Fruit fly (Drosophila melanogaster) whole organism, embryonic: ENCODE results near the gene Act79B.

Source experiments
- CG10543 ChIP-seq: fragments of 200-800 bp; sonication (Bioruptor generic); optimal IDR thresholded peaks from 3 replicates; lab custom pipeline; 2017; ENCODE audit warnings: missing biosample characterization, mild to moderate bottlenecking, missing genetic modification characterization, moderate library complexity
- CG10979 ChIP-seq: fragments of 200-800 bp; sonication (Bioruptor generic); optimal IDR thresholded peaks from 2 replicates; lab custom pipeline; 2018; ENCODE audit warnings: missing biosample characterization, mild to moderate bottlenecking, missing genetic modification characterization, moderate library complexity
- CG13287 ChIP-seq: fragments of 200-800 bp; sonication (Bioruptor generic); IDR thresholded peaks from 2 replicates; pipeline ENCODE4 v1.3.6; 2022; ENCODE audit warnings: missing biosample characterization, missing genetic modification characterization; ENCODE audit not compliant: partially characterized antibody
- CG13894 ChIP-seq: fragments of 200-800 bp; sonication (Bioruptor generic); optimal IDR thresholded peaks from 3 replicates; lab custom pipeline; 2018; ENCODE audit warnings: missing biosample characterization, mild to moderate bottlenecking, missing genetic modification characterization, moderate library complexity
- CG14014 ChIP-seq: fragments of 200-800 bp; sonication (Bioruptor generic); IDR thresholded peaks from 2 replicates; pipeline ENCODE4 v1.3.6; 2022; ENCODE audit warnings: missing biosample characterization, missing genetic modification characterization
- CG14965 ChIP-seq: fragments of 200-800 bp; sonication (Bioruptor generic); optimal IDR thresholded peaks from 2 replicates; lab custom pipeline; 2016; ENCODE audit warnings: missing biosample characterization, missing genetic modification characterization, borderline replicate concordance
- CG17568 ChIP-seq: fragments of 200-800 bp; sonication (Bioruptor generic); optimal IDR thresholded peaks from 2 replicates; lab custom pipeline; 2018; ENCODE audit warnings: missing biosample characterization, mild to moderate bottlenecking, missing genetic modification characterization, moderate library complexity
- CG2199 ChIP-seq: fragments of 200-800 bp; sonication (Bioruptor generic); IDR thresholded peaks from 3 replicates; pipeline ENCODE4 v1.3.6; 2022; ENCODE audit warnings: missing biosample characterization, missing genetic modification characterization
- CG2202 ChIP-seq: fragments of 200-800 bp; sonication (Bioruptor generic); optimal IDR thresholded peaks from 2 replicates; lab custom pipeline; 2018; ENCODE audit warnings: missing biosample characterization, mild to moderate bottlenecking, missing genetic modification characterization
- CG2712 ChIP-seq: fragments of 200-800 bp; optimal IDR thresholded peaks from 3 replicates; lab custom pipeline; 2019; ENCODE audit warnings: missing biosample characterization, mild to moderate bottlenecking, missing genetic modification characterization, moderate library complexity
- CG3995 ChIP-seq: fragments of 200-800 bp; sonication (Bioruptor generic); optimal IDR thresholded peaks from 3 replicates; lab custom pipeline; 2016; ENCODE audit warnings: missing biosample characterization, missing genetic modification characterization
- CG5180 ChIP-seq: fragments of 200-800 bp; sonication (Bioruptor generic); optimal IDR thresholded peaks from 3 replicates; lab custom pipeline; 2017; ENCODE audit warnings: missing biosample characterization, missing genetic modification characterization, mild to moderate bottlenecking, moderate library complexity, missing genetic modification reagents
- CG7357 ChIP-seq: fragments of 200-800 bp; sonication (Bioruptor generic); IDR thresholded peaks from 3 replicates; pipeline ENCODE4 v1.3.6; 2022; ENCODE audit warnings: missing biosample characterization, missing genetic modification characterization
- CG7372 ChIP-seq: fragments of 200-800 bp; sonication (Bioruptor generic); IDR thresholded peaks from 2 replicates; pipeline ENCODE4 v1.3.6; 2022; ENCODE audit warnings: missing biosample characterization, missing genetic modification characterization
- CG7963 ChIP-seq: fragments of 200-800 bp; sonication (Bioruptor generic); IDR thresholded peaks from 3 replicates; pipeline ENCODE4 v1.3.6; 2022; ENCODE audit warnings: missing biosample characterization, missing genetic modification characterization; ENCODE audit not compliant: partially characterized antibody
- CTCF ChIP-seq: fragments of 200-800 bp; sonication (Bioruptor generic); optimal IDR thresholded peaks from 2 replicates; lab custom pipeline; 2017; ENCODE audit warnings: missing biosample characterization, mild to moderate bottlenecking, missing genetic modification characterization, moderate library complexity
- Chrac-16 ChIP-seq: fragments of 200-800 bp; sonication (Bioruptor generic); optimal IDR thresholded peaks from 3 replicates; lab custom pipeline; 2016; ENCODE audit warnings: missing biosample characterization, missing genetic modification characterization
- Dip2 ChIP-seq: fragments of 200-800 bp; sonication (Bioruptor generic); IDR thresholded peaks from 2 replicates; pipeline ENCODE4 v1.3.6; 2022; ENCODE audit warnings: missing biosample characterization, missing genetic modification characterization
- Dll ChIP-seq: fragments of 200-800 bp; sonication (Bioruptor generic); IDR thresholded peaks from 4 replicates; pipeline ENCODE4 v1.3.6; 2022; ENCODE audit warnings: missing biosample characterization, missing genetic modification characterization; ENCODE audit not compliant: partially characterized antibody
- Doc2 ChIP-seq: fragments of 200-800 bp; sonication (Bioruptor generic); IDR thresholded peaks from 2 replicates; pipeline ENCODE4 v1.3.6; 2022; ENCODE audit warnings: missing biosample characterization, missing genetic modification characterization
- Dp ChIP-seq: fragments of 200-800 bp; sonication (Bioruptor generic); optimal IDR thresholded peaks from 2 replicates; lab custom pipeline; 2018; ENCODE audit warnings: missing biosample characterization, mild to moderate bottlenecking, missing genetic modification characterization, moderate library complexity
- Ets65A ChIP-seq: fragments of 200-800 bp; sonication (Bioruptor generic); peaks from one replicate; lab custom pipeline; 2016; ENCODE audit warnings: missing biosample characterization, missing genetic modification characterization
- Hmr ChIP-seq: fragments of 200-800 bp; sonication (Bioruptor generic); optimal IDR thresholded peaks from 3 replicates; lab custom pipeline; 2017; ENCODE audit warnings: mild to moderate bottlenecking, missing biosample characterization, missing genetic modification reagents, missing genetic modification characterization
- Hr78 ChIP-seq, 2 experiments: fragments of 200-800 bp in 1 of 2; fragments of >200 bp in 1 of 2; sonication (Bioruptor generic) in 1 of 2; optimal IDR thresholded peaks; 2 replicates each; lab custom pipeline; 2017 to 2019; ENCODE audit warnings: missing biosample characterization in 2 of 2, missing genetic modification characterization in 2 of 2, mild to moderate bottlenecking in 1 of 2, moderate library complexity in 1 of 2
- Med ChIP-seq: fragments of 200-800 bp; sonication (Bioruptor generic); peaks from one replicate; lab custom pipeline; 2016; ENCODE audit warnings: missing biosample characterization, missing genetic modification characterization, mild to moderate bottlenecking, inconsistent platforms, moderate library complexity
- Sox102F ChIP-seq: fragments of 200-800 bp; sonication (Bioruptor generic); optimal IDR thresholded peaks from 2 replicates; lab custom pipeline; 2018; ENCODE audit warnings: missing biosample characterization, mild to moderate bottlenecking, missing genetic modification characterization, moderate library complexity
- TFAM ChIP-seq: fragments of 200-800 bp; sonication (Bioruptor generic); optimal IDR thresholded peaks from 2 replicates; lab custom pipeline; 2017; ENCODE audit warnings: missing biosample characterization, missing genetic modification characterization, inconsistent platforms
- crp ChIP-seq, 2 experiments: fragments of 200-800 bp; sonication (Bioruptor generic); optimal IDR thresholded peaks; 2 replicates in 1 of 2; 3 replicates in 1 of 2; lab custom pipeline; 2017; ENCODE audit warnings: missing biosample characterization in 2 of 2, missing genetic modification characterization in 2 of 2, mild to moderate bottlenecking in 1 of 2, moderate library complexity in 1 of 2
- exex ChIP-seq: fragments of 200-800 bp; sonication (Bioruptor generic); optimal IDR thresholded peaks from 4 replicates; lab custom pipeline; 2018; ENCODE audit warnings: missing biosample characterization, mild to moderate bottlenecking, missing genetic modification characterization, moderate library complexity
- ftz-f1 ChIP-seq: fragments of 200-800 bp; sonication (Bioruptor generic); optimal IDR thresholded peaks from 2 replicates; lab custom pipeline; 2016; ENCODE audit warnings: missing biosample characterization, missing genetic modification characterization
- gfzf ChIP-seq: fragments of 200-800 bp; sonication (Bioruptor generic); optimal IDR thresholded peaks from 2 replicates; lab custom pipeline; 2016; ENCODE audit warnings: missing biosample characterization, mild to moderate bottlenecking, missing genetic modification characterization, moderate library complexity
- grau ChIP-seq: fragments of 200-800 bp; optimal IDR thresholded peaks from 3 replicates; lab custom pipeline; 2019; ENCODE audit warnings: missing biosample characterization, mild to moderate bottlenecking, missing genetic modification characterization, moderate library complexity
- grn ChIP-seq: fragments of 200-800 bp; sonication (Bioruptor generic); optimal IDR thresholded peaks from 3 replicates; lab custom pipeline; 2017; ENCODE audit warnings: missing biosample characterization, missing genetic modification characterization
- kah ChIP-seq: fragments of 200-800 bp; sonication (Bioruptor generic); optimal IDR thresholded peaks from 2 replicates; lab custom pipeline; 2018; ENCODE audit warnings: missing biosample characterization, mild to moderate bottlenecking, missing genetic modification characterization
- lola ChIP-seq, 3 experiments: fragments of >200 bp in 2 of 3; fragments of 200-800 bp in 1 of 3; sonication (Bioruptor generic) in 1 of 3; optimal IDR thresholded peaks; 2 replicates each; lab custom pipeline; 2017 to 2019; ENCODE audit warnings: missing biosample characterization in 3 of 3, missing genetic modification characterization in 3 of 3, mild to moderate bottlenecking in 1 of 3, moderate library complexity in 1 of 3
- lov ChIP-seq, 2 experiments: fragments of 200-800 bp in 1 of 2; fragments of >200 bp in 1 of 2; sonication (Bioruptor generic) in 1 of 2; IDR thresholded peaks in 1 of 2; optimal IDR thresholded peaks in 1 of 2; 2 replicates in 1 of 2; 3 replicates in 1 of 2; pipeline versions ENCODE4 v1.3.6 to Lab custom; 2017 to 2022; ENCODE audit warnings: missing biosample characterization in 1 of 2, missing genetic modification characterization in 1 of 2
- maf-S ChIP-seq: fragments of 200-800 bp; sonication (Bioruptor generic); optimal IDR thresholded peaks from 2 replicates; lab custom pipeline; 2016; ENCODE audit warnings: missing biosample characterization, missing genetic modification characterization
- mirr ChIP-seq: fragments of 200-800 bp; sonication (Bioruptor generic); optimal IDR thresholded peaks from 3 replicates; lab custom pipeline; 2018; ENCODE audit warnings: missing biosample characterization, mild to moderate bottlenecking, missing genetic modification characterization
- pita ChIP-seq: fragments of 200-800 bp; sonication (Bioruptor generic); optimal IDR thresholded peaks from 2 replicates; lab custom pipeline; 2017; ENCODE audit warnings: missing biosample characterization, mild to moderate bottlenecking, missing genetic modification characterization
- psq ChIP-seq: fragments of 200-800 bp; sonication (Bioruptor generic); optimal IDR thresholded peaks from 2 replicates; lab custom pipeline; 2017; ENCODE audit warnings: missing biosample characterization, missing genetic modification characterization
- run ChIP-seq: fragments of 200-800 bp; sonication (Bioruptor generic); optimal IDR thresholded peaks from 3 replicates; lab custom pipeline; 2018; ENCODE audit warnings: missing biosample characterization, mild to moderate bottlenecking, missing genetic modification characterization
- sisA ChIP-seq: fragments of 200-800 bp; sonication (Bioruptor generic); IDR thresholded peaks from 2 replicates; pipeline ENCODE4 v1.3.6; 2022; ENCODE audit warnings: missing biosample characterization, missing genetic modification characterization
- stwl ChIP-seq: fragments of 200-800 bp; sonication (Bioruptor generic); optimal IDR thresholded peaks from 3 replicates; lab custom pipeline; 2018; ENCODE audit warnings: missing biosample characterization, mild to moderate bottlenecking, missing genetic modification characterization, moderate library complexity
- vvl ChIP-seq: fragments of 200-800 bp; sonication (Bioruptor generic); IDR thresholded peaks from 2 replicates; pipeline ENCODE4 v1.3.6; 2022; ENCODE audit warnings: missing biosample characterization, missing genetic modification characterization
- zen2 ChIP-seq: fragments of 200-800 bp; sonication (Bioruptor generic); IDR thresholded peaks from 3 replicates; pipeline ENCODE4 v1.3.6; 2022; ENCODE audit warnings: missing biosample characterization, missing genetic modification characterization; ENCODE audit not compliant: partially characterized antibody

Act79B gene

dm6 chr3L:21953028-21954016 is 31.7 kb upstream of the Act79B start (continued):
- TF ChIP-seq CG10543 (GFP tag; lab: Kevin White, UChicago), result peak; percentile 29
- TF ChIP-seq pita (GFP tag; lab: Kevin White, UChicago), result peak; percentile 30
- peak; percentile 82 for TF ChIP-seq Dip2
- TF ChIP-seq vvl, result no peak
- no peak for TF ChIP-seq lov (optimal IDR thresholded peaks at IDR 0.05; lab: Kevin White, UChicago)
- TF ChIP-seq lov (GFP tag; IDR thresholded peaks at IDR 0.05; lab: Robert Waterston, UW), result 0 out of 3 replicates have a peak, but pooled peaks have one; percentile 30
- TF ChIP-seq crp (GFP tag; optimal IDR thresholded peaks at IDR 0.05; lab: Kevin White, UChicago), result peak in 1 of 2 experiments; percentile 21
- TF ChIP-seq Sox102F (GFP tag; lab: Kevin White, UChicago), result no peak
- peak; percentile 49 for TF ChIP-seq stwl
- TF ChIP-seq CG7357 (GFP tag; lab: Robert Waterston, UW), result no peak
- peak; percentile 46 for TF ChIP-seq Med (GFP tag; lab: Kevin White, UChicago)
- TF ChIP-seq grn (GFP tag; lab: Kevin White, UChicago), result peak; percentile 82
- TF ChIP-seq CG13287 (GFP tag; lab: Robert Waterston, UW), result peak; percentile 33; the same call in 1 of the 2 replicates
- no peak for TF ChIP-seq CG7372 (GFP tag; lab: Robert Waterston, UW)
- peak; percentile 37 for TF ChIP-seq mirr
- TF ChIP-seq CG14014 (GFP tag; lab: Robert Waterston, UW), result 0 out of 2 replicates have a peak, but pooled peaks have one; percentile 7
- peak in 1 of 2 experiments; percentile 60 for TF ChIP-seq Hr78 (GFP tag; optimal IDR thresholded peaks at IDR 0.05; lab: Kevin White, UChicago)
- peak; percentile 91 for TF ChIP-seq CTCF
- TF ChIP-seq maf-S (GFP tag; lab: Kevin White, UChicago), result no peak
- TF ChIP-seq Dll (GFP tag; lab: Robert Waterston, UW), result peak; percentile 60
- TF ChIP-seq CG2199 (GFP tag; lab: Robert Waterston, UW), result peak; percentile 85
- TF ChIP-seq psq (GFP tag; lab: Kevin White, UChicago), result no peak
- peak; percentile 26 for TF ChIP-seq gfzf
- TF ChIP-seq ftz-f1 (GFP tag; lab: Kevin White, UChicago), result peak; percentile 20
- TF ChIP-seq exex (tag; lab: Kevin White, UChicago), result peak; percentile 71
- TF ChIP-seq CG13894 (tag; lab: Kevin White, UChicago), result peak; percentile 73
- TF ChIP-seq sisA (GFP tag; lab: Robert Waterston, UW), result no peak

dm6 chr3L:21954474-21955321 is 30.3 kb upstream of the Act79B start, which contains the start of gene CG7458:
TSS of gene CG7458 (plus strand) at chr3L:21955110.
- peak; percentile 39 for TF ChIP-seq Hmr (GFP tag; lab: Kevin White, UChicago)
- TF ChIP-seq CG14965, result no peak
- no peak for TF ChIP-seq Doc2 (GFP tag; lab: Robert Waterston, UW)
- 0 out of 3 replicates have a peak, but pooled peaks have one; percentile 36 for TF ChIP-seq zen2 (GFP tag; lab: Robert Waterston, UW)
- TF ChIP-seq CG5180 (GFP tag; lab: Kevin White, UChicago), result peak; percentile 6
- peak; percentile 28 for TF ChIP-seq kah
- no peak for TF ChIP-seq CG7963
- peak; percentile 48 for TF ChIP-seq CG10979
- TF ChIP-seq TFAM, result no peak
- peak; percentile 21 for TF ChIP-seq Chrac-16 (GFP tag; lab: Kevin White, UChicago)
- TF ChIP-seq CG17568, result no peak
- TF ChIP-seq CG2202 (tag; lab: Kevin White, UChicago), result no peak
- peak; percentile 63 for TF ChIP-seq grau (tag; lab: Kevin White, UChicago)
- TF ChIP-seq Dp (GFP tag; lab: Kevin White, UChicago), result no peak
- TF ChIP-seq lola (GFP tag; optimal IDR thresholded peaks at IDR 0.05; lab: Kevin White, UChicago), result peak in 1 of 3 experiments; percentile 41
- TF ChIP-seq CG2712 (tag; lab: Kevin White, UChicago), result peak; percentile 66
- TF ChIP-seq Ets65A, result no peak
- TF ChIP-seq CG3995 (GFP tag; lab: Kevin White, UChicago), result no peak
- no peak for TF ChIP-seq run (tag; lab: Kevin White, UChicago)
